Worm (Caenorhabditis elegans) whole organism, late embryonic: ENCODE measurements around the gene clec-5.

ENCODE experiments used
- C38D4.7 ChIP-seq: fragments of 200-800 bp; sonication (Bioruptor generic); optimal IDR thresholded peaks from 2 replicates; lab custom pipeline; 2018; ENCODE audit warnings: mild to moderate bottlenecking, missing genetic modification characterization, moderate library complexity, missing compliant biosample characterization
- F13H6.1 ChIP-seq: sonication (generic microtip); optimal IDR thresholded peaks from 2 replicates; lab custom pipeline; 2016; ENCODE audit warnings: missing genetic modification characterization, missing compliant biosample characterization
- K02D7.2 ChIP-seq: sonication (generic microtip); optimal IDR thresholded peaks from 2 replicates; lab custom pipeline; 2017; ENCODE audit warnings: mild to moderate bottlenecking, missing genetic modification characterization, missing compliant biosample characterization
- K09A11.1 ChIP-seq: sonication (generic microtip); optimal IDR thresholded peaks from 2 replicates; lab custom pipeline; 2017; ENCODE audit warnings: antibody characterized with exemption, mild to moderate bottlenecking, missing genetic modification characterization, missing compliant biosample characterization; ENCODE audit not compliant: insufficient read depth
- T23F11.4 ChIP-seq: fragments of 200-800 bp; sonication (Bioruptor generic); optimal IDR thresholded peaks from 2 replicates; lab custom pipeline; 2018; ENCODE audit warnings: mild to moderate bottlenecking, missing genetic modification characterization, missing compliant biosample characterization
- Y22D7AL.16 ChIP-seq: sonication (generic microtip); optimal IDR thresholded peaks from 2 replicates; lab custom pipeline; 2016; ENCODE audit warnings: missing genetic modification characterization, missing compliant biosample characterization
- ceh-14 ChIP-seq: sonication (generic microtip); optimal IDR thresholded peaks from 2 replicates; lab custom pipeline; 2016; ENCODE audit warnings: missing genotype, missing genetic modification characterization, missing compliant biosample characterization
- ceh-19 ChIP-seq: fragments of 200-800 bp; sonication (Bioruptor generic); optimal IDR thresholded peaks from 2 replicates; lab custom pipeline; 2018; ENCODE audit warnings: mild to moderate bottlenecking, missing genetic modification characterization, missing compliant biosample characterization
- ceh-2 ChIP-seq: sonication (generic microtip); optimal IDR thresholded peaks from 2 replicates; lab custom pipeline; 2016; ENCODE audit warnings: missing genotype, missing genetic modification characterization, missing compliant biosample characterization
- ceh-22 ChIP-seq: sonication (generic microtip); optimal IDR thresholded peaks from 2 replicates; lab custom pipeline; 2017; ENCODE audit warnings: missing biosample characterization, missing genetic modification characterization
- ceh-30 ChIP-seq: fragments of 150-350 bp; optimal IDR thresholded peaks from 2 replicates; lab custom pipeline; 2014; ENCODE audit warnings: missing biosample characterization, missing genetic modification characterization
- ceh-31 ChIP-seq: sonication (generic microtip); optimal IDR thresholded peaks from 2 replicates; lab custom pipeline; 2016; ENCODE audit warnings: missing genetic modification characterization, missing compliant biosample characterization
- ceh-34 ChIP-seq: sonication (generic microtip); optimal IDR thresholded peaks from 2 replicates; lab custom pipeline; 2016; ENCODE audit warnings: mild to moderate bottlenecking, missing genetic modification characterization, missing compliant biosample characterization
- ceh-45 ChIP-seq: fragments of 200-800 bp; sonication (Bioruptor generic); IDR thresholded peaks from 2 replicates; pipeline ENCODE4 v1.3.6; 2022; ENCODE audit warnings: missing genetic modification reagents, missing genetic modification characterization, missing compliant biosample characterization
- ceh-6 ChIP-seq: fragments of 200-800 bp; sonication (Bioruptor generic); optimal IDR thresholded peaks from 2 replicates; lab custom pipeline; 2018; ENCODE audit warnings: mild to moderate bottlenecking, missing genetic modification characterization, missing compliant biosample characterization
- ceh-9 ChIP-seq: sonication (generic microtip); optimal IDR thresholded peaks from 2 replicates; lab custom pipeline; 2016; ENCODE audit warnings: mild to moderate bottlenecking, missing genetic modification characterization, inconsistent platforms, missing compliant biosample characterization
- che-1 ChIP-seq: sonication (generic microtip); optimal IDR thresholded peaks from 2 replicates; lab custom pipeline; 2016; ENCODE audit warnings: mild to moderate bottlenecking, missing genetic modification characterization, missing compliant biosample characterization
- elt-2 ChIP-seq: sonication (generic microtip); optimal IDR thresholded peaks from 2 replicates; lab custom pipeline; 2016; ENCODE audit warnings: missing genetic modification reagents, missing genetic modification characterization, missing compliant biosample characterization
- ets-4 ChIP-seq: sonication (generic microtip); optimal IDR thresholded peaks from 2 replicates; lab custom pipeline; 2016; ENCODE audit warnings: missing genetic modification characterization, missing compliant biosample characterization
- eyg-1 ChIP-seq: sonication (generic microtip); optimal IDR thresholded peaks from 2 replicates; lab custom pipeline; 2016; ENCODE audit warnings: missing genotype, missing genetic modification characterization, missing compliant biosample characterization
- fax-1 ChIP-seq: sonication (generic microtip); optimal IDR thresholded peaks from 2 replicates; lab custom pipeline; 2016; ENCODE audit warnings: missing genotype, missing genetic modification characterization, missing compliant biosample characterization
- fkh-6 ChIP-seq: sonication (generic microtip); optimal IDR thresholded peaks from 2 replicates; lab custom pipeline; 2016; ENCODE audit warnings: missing genetic modification characterization, missing compliant biosample characterization
- gmeb-2 ChIP-seq: sonication (generic microtip); optimal IDR thresholded peaks from 2 replicates; lab custom pipeline; 2016; ENCODE audit warnings: missing genetic modification characterization, inconsistent platforms, missing compliant biosample characterization
- hlh-13 ChIP-seq: fragments of 200-800 bp; sonication (Bioruptor generic); optimal IDR thresholded peaks from 2 replicates; lab custom pipeline; 2018; ENCODE audit warnings: mild to moderate bottlenecking, missing genetic modification characterization, missing compliant biosample characterization
- hlh-15 ChIP-seq: sonication (generic microtip); optimal IDR thresholded peaks from 2 replicates; lab custom pipeline; 2016; ENCODE audit warnings: missing genetic modification characterization, missing compliant biosample characterization
- hlh-30 ChIP-seq: sonication (generic microtip); optimal IDR thresholded peaks from 2 replicates; lab custom pipeline; 2017; ENCODE audit warnings: antibody characterized with exemption, missing genetic modification characterization, missing compliant biosample characterization; ENCODE audit not compliant: insufficient read depth
- nfya-1 ChIP-seq: sonication (generic microtip); optimal IDR thresholded peaks from 2 replicates; lab custom pipeline; 2017; ENCODE audit warnings: missing genetic modification characterization, mild to moderate bottlenecking, missing compliant biosample characterization, antibody characterized with exemption, moderate library complexity
- nhr-232 ChIP-seq: sonication (generic microtip); optimal IDR thresholded peaks from 2 replicates; lab custom pipeline; 2016; ENCODE audit warnings: missing genetic modification characterization, missing compliant biosample characterization
- npax-4 ChIP-seq: sonication (generic microtip); optimal IDR thresholded peaks from 2 replicates; lab custom pipeline; 2016; ENCODE audit warnings: missing genetic modification characterization, missing compliant biosample characterization
- odd-2 ChIP-seq: sonication (generic microtip); optimal IDR thresholded peaks from 2 replicates; lab custom pipeline; 2017; ENCODE audit warnings: antibody characterized with exemption, mild to moderate bottlenecking, missing genetic modification characterization, missing compliant biosample characterization
- pag-3 ChIP-seq: sonication (generic microtip); optimal IDR thresholded peaks from 2 replicates; lab custom pipeline; 2016; ENCODE audit warnings: missing compliant biosample characterization, missing genetic modification characterization, borderline replicate concordance
- pha-2 ChIP-seq: sonication (generic microtip); optimal IDR thresholded peaks from 2 replicates; lab custom pipeline; 2017; ENCODE audit warnings: mild to moderate bottlenecking, missing genetic modification characterization, missing compliant biosample characterization
- pha-4 ChIP-seq: fragments of 150-350 bp; optimal IDR thresholded peaks from 2 replicates; lab custom pipeline; 2018; ENCODE audit warnings: missing biosample characterization, missing genetic modification reagents, missing genetic modification characterization
- pros-1 ChIP-seq: fragments of 150-350 bp; optimal IDR thresholded peaks from 2 replicates; lab custom pipeline; 2014; ENCODE audit warnings: missing biosample characterization, missing genetic modification reagents, missing genetic modification characterization
- rnt-1 ChIP-seq: sonication (generic microtip); optimal IDR thresholded peaks from 2 replicates; lab custom pipeline; 2016; ENCODE audit warnings: missing genetic modification characterization, missing compliant biosample characterization
- sdc-2 ChIP-seq: sonication (generic microtip); optimal IDR thresholded peaks from 2 replicates; lab custom pipeline; 2016; ENCODE audit warnings: missing genotype, missing genetic modification characterization, missing compliant biosample characterization
- sox-4 ChIP-seq: sonication (generic microtip); optimal IDR thresholded peaks from 2 replicates; lab custom pipeline; 2017; ENCODE audit warnings: mild to moderate bottlenecking, missing genetic modification characterization, inconsistent platforms, missing compliant biosample characterization
- tbx-2 ChIP-seq: sonication (generic microtip); optimal IDR thresholded peaks from 2 replicates; lab custom pipeline; 2016; ENCODE audit warnings: missing genetic modification characterization, missing compliant biosample characterization
- tbx-7 ChIP-seq: sonication (generic microtip); optimal IDR thresholded peaks from 2 replicates; lab custom pipeline; 2016; ENCODE audit warnings: missing genotype, missing genetic modification characterization, missing compliant biosample characterization
- unc-42 ChIP-seq: sonication (generic microtip); optimal IDR thresholded peaks from 2 replicates; lab custom pipeline; 2016; ENCODE audit warnings: missing genotype, missing genetic modification characterization, missing compliant biosample characterization
- zip-5 ChIP-seq: sonication (generic microtip); optimal IDR thresholded peaks from 2 replicates; lab custom pipeline; 2016; ENCODE audit warnings: missing genetic modification characterization, missing compliant biosample characterization
- ztf-16 ChIP-seq: sonication (generic microtip); optimal IDR thresholded peaks from 2 replicates; lab custom pipeline; 2017; ENCODE audit warnings: missing genetic modification characterization, missing compliant biosample characterization

Gene clec-5

DNA sequence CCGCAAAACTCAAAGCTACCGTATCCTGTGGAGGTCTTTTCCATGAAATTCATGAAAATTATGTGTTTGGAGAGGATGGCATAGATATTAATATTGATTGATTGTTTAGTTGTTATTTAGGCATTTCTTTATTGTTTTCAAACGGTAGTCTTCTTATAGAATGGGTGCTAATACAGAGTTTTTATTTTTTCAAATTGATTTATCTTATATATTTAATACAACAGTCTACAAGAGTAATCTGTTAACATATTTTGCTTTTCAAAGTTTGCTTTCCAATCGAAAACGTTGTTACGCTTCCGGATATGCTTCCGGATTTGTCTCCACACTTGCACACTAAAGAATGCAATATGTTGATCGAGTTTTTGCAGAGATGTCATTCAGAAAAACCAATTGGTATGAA, 16.6 kb downstream of the clec-5 start, which contains the start of gene C35D10.17:
Gene C35D10.17, plus strand, starts transcription at position 301 of the 400 bp plus-strand sequence.
- TF ChIP-seq hlh-15 (no peak), unc-42 (no peak), Y22D7AL.16 (no peak), npax-4 (tag; lab: Kevin White, UChicago) (no peak), nfya-1 (tag; lab: Kevin White, UChicago) (no peak), fkh-6 (no peak), pha-4 (no peak), ceh-2 (tag; lab: Kevin White, UChicago) (no peak), ceh-30 (tag; lab: Kevin White, UChicago) (no peak), F13H6.1 (tag; lab: Kevin White, UChicago) (no peak), nhr-232 (tag; lab: Kevin White, UChicago) (no peak)

DNA sequence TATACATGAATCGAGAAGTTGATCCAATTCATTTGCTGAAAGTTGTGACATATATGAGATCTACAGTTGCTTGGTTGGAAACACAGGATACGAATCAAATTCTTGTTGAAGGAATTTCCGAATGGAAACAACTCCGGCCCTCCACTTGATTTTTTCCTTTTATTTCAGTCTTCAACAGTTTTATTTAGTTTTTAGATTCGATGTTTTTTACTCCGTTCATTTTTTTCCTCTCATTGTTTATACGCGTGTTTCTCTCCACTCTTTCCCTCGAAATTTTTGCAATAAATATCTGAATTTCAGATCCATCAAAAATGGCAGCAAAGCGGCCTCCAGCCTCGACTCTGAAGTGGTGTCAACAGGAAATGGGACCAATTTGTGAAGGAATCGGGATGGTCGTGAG, 20.3 kb downstream of the clec-5 start, which contains the start of gene coq-8:
Gene coq-8, plus strand, starts transcription at position 301 of the 400 bp plus-strand sequence.
- TF ChIP-seq ceh-6 (GFP tag; lab: Kevin White, UChicago): no peak
- TF ChIP-seq tbx-2 (tag; lab: Kevin White, UChicago): no peak
- no peak for TF ChIP-seq ets-4
- TF ChIP-seq odd-2: no peak
- no peak for TF ChIP-seq ztf-16 (tag; lab: Kevin White, UChicago)
- TF ChIP-seq sdc-2 (tag; lab: Kevin White, UChicago): no peak
- TF ChIP-seq tbx-7 (tag; lab: Kevin White, UChicago): no peak
- no peak for TF ChIP-seq T23F11.4 (GFP tag; lab: Kevin White, UChicago)
- no peak for TF ChIP-seq K09A11.1
- no peak for TF ChIP-seq Y22D7AL.16
- TF ChIP-seq pha-4: no peak
- TF ChIP-seq pha-2 (tag; lab: Kevin White, UChicago): no peak
- TF ChIP-seq hlh-13 (GFP tag; lab: Kevin White, UChicago): no peak
- no peak for TF ChIP-seq K02D7.2 (tag; lab: Kevin White, UChicago)
- TF ChIP-seq hlh-30 (tag; lab: Kevin White, UChicago): no peak
- no peak for TF ChIP-seq ceh-34
- no peak for TF ChIP-seq eyg-1
- no peak for TF ChIP-seq ceh-22 (tag; lab: Kevin White, UChicago)
- no peak for TF ChIP-seq pros-1 (tag; lab: Kevin White, UChicago)
- TF ChIP-seq, all 69 proteins: peak for 0

DNA sequence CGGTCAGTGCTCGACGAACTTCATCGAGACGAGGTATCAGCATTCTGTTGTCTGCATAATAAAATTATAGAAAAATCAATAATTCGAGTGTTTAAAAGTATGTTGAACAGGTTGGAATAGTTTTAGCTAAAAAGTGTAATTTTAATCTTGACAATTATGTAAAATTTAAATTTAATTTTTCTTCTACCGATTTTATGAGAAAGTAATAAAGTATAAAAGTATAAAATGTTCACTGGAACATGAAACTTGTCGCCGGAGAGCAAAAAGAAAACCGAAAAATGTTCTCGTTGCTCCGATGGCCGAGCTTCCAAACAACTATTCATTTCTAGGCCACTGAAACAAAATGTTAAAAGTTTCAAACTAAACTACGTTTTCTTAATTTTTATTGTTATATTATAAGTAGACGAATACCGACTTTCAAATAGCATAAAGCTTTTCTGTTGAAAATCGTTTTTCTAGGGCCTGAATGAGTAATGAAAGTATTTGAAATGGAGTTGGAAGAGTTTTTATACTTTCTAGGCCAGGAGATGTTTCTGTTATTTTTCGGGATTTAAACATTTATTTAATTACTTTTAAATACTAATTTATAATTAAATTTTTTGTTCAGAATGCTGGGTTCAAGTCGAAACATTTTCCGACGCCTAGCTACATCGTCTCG, 21.5 kb downstream of the clec-5 start, which contains the start of the genes C35D10.10 and C35D10.5:
Gene C35D10.10, minus strand, starts transcription at position 51 of the 658 bp plus-strand sequence.
Gene C35D10.5, plus strand, starts transcription at position 608 of the 658 bp plus-strand sequence.
- TF ChIP-seq sox-4 (tag; lab: Kevin White, UChicago) (no peak), gmeb-2 (tag; lab: Kevin White, UChicago) (no peak), zip-5 (peak; percentile 31), ceh-45 (GFP tag; lab: Robert Waterston, UW) (no peak), elt-2 (tag; lab: Kevin White, UChicago) (peak; percentile 13), che-1 (tag; lab: Kevin White, UChicago) (no peak), ceh-9 (tag; lab: Kevin White, UChicago) (no peak), ceh-14 (tag; lab: Kevin White, UChicago) (no peak), pag-3 (tag; lab: Kevin White, UChicago) (no peak), T23F11.4 (GFP tag; lab: Kevin White, UChicago) (no peak), ets-4 (peak; percentile 83), C38D4.7 (GFP tag; lab: Kevin White, UChicago) (no peak), hlh-15 (no peak), ceh-31 (tag; lab: Kevin White, UChicago) (peak; percentile 37), sdc-2 (tag; lab: Kevin White, UChicago) (no peak), ceh-19 (GFP tag; lab: Kevin White, UChicago) (no peak), rnt-1 (tag; lab: Kevin White, UChicago) (no peak), pha-4 (no peak), tbx-7 (tag; lab: Kevin White, UChicago) (peak; percentile 28), fax-1 (tag; lab: Kevin White, UChicago) (no peak), ceh-2 (tag; lab: Kevin White, UChicago) (peak; percentile 66), unc-42 (no peak), pros-1 (tag; lab: Kevin White, UChicago) (no peak)
